Fruit fly (Drosophila melanogaster): ENCODE data around the gene ERR.

DNA sequence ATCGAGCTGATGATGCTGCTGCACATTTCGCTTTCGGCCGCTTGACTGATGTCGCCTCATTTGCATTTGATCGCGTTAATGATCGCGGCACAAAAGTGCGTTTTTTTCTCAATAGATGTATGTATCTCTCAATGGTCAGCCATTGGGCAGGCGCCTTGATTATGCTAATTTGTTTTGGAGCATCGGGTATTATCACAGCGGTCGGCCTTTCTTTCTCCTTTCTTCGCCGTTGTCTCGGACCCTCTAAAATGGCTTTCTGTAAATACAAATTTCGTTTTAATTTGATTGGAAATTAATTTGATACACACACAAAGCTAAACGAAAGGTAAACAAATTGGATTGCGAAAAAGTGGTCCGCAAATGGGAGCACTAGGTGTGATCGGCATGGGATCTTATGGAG, 31.1 kb downstream of the ERR start:
- no peak for TF ChIP-seq OdsH (GFP tag; optimal IDR thresholded peaks at IDR 0.05)
- TF ChIP-seq brk (GFP tag; optimal IDR thresholded peaks at IDR 0.05) = no peak
- TF ChIP-seq h (GFP tag; optimal IDR thresholded peaks at IDR 0.05) = no peak
- no peak for TF ChIP-seq dl (GFP tag; optimal IDR thresholded peaks at IDR 0.05; ENCODE audit: insufficient read depth in 1 of 2, partially characterized antibody in 2 of 2)
- no peak for TF ChIP-seq fru (GFP tag; optimal IDR thresholded peaks at IDR 0.05)
- no peak for TF ChIP-seq Hnf4 (GFP tag; optimal IDR thresholded peaks at IDR 0.05)
- TF ChIP-seq dmrt93B (GFP tag; optimal IDR thresholded peaks at IDR 0.05) = no peak
- TF ChIP-seq lola (GFP tag; optimal IDR thresholded peaks at IDR 0.05) = no peak
- TF ChIP-seq Dif (GFP tag; optimal IDR thresholded peaks at IDR 0.05; ENCODE audit: partially characterized antibody) = no peak
- no peak for TF ChIP-seq psq (GFP tag; optimal IDR thresholded peaks at IDR 0.05)
- no peak for TF ChIP-seq sage (GFP tag; optimal IDR thresholded peaks at IDR 0.05)
- no peak for TF ChIP-seq HLH106 (tag; optimal IDR thresholded peaks at IDR 0.05)
- TF ChIP-seq Dfd (GFP tag; optimal IDR thresholded peaks at IDR 0.05) = no peak
